Fruit fly (Drosophila melanogaster) whole organism, embryonic: ENCODE results near the gene CG6168.
A peak's percentile ranks its signal among the peaks of the same experiment; 100 is the strongest.

Experiments used
- ATbp ChIP-seq: fragments of 200-800 bp; sonication (Bioruptor generic); optimal IDR thresholded peaks from 2 replicates; lab custom pipeline; 2017; ENCODE audit warnings: missing biosample characterization, mild to moderate bottlenecking, missing genetic modification characterization, missing genetic modification reagents
- Asciz ChIP-seq: fragments of 200-800 bp; sonication (Bioruptor generic); optimal IDR thresholded peaks from 2 replicates; lab custom pipeline; 2017; ENCODE audit warnings: missing biosample characterization, mild to moderate bottlenecking, missing genetic modification characterization, missing genetic modification reagents
- Bdp1 ChIP-seq: fragments of 200-800 bp; sonication (Bioruptor generic); optimal IDR thresholded peaks from 3 replicates; lab custom pipeline; 2016; ENCODE audit warnings: missing biosample characterization, missing genetic modification characterization
- CG10543 ChIP-seq: fragments of 200-800 bp; sonication (Bioruptor generic); optimal IDR thresholded peaks from 3 replicates; lab custom pipeline; 2017; ENCODE audit warnings: missing biosample characterization, mild to moderate bottlenecking, missing genetic modification characterization, moderate library complexity
- CG10979 ChIP-seq: fragments of 200-800 bp; sonication (Bioruptor generic); optimal IDR thresholded peaks from 2 replicates; lab custom pipeline; 2018; ENCODE audit warnings: missing biosample characterization, mild to moderate bottlenecking, missing genetic modification characterization, moderate library complexity
- CG14014 ChIP-seq: fragments of 200-800 bp; sonication (Bioruptor generic); IDR thresholded peaks from 2 replicates; pipeline ENCODE4 v1.3.6; 2022; ENCODE audit warnings: missing biosample characterization, missing genetic modification characterization
- CG14050 ChIP-seq: fragments of 200-800 bp; sonication (Bioruptor generic); IDR thresholded peaks from 3 replicates; pipeline ENCODE4 v1.3.6; 2022; ENCODE audit warnings: missing biosample characterization, missing genetic modification characterization
- CG15696 ChIP-seq: fragments of 200-800 bp; sonication (Bioruptor generic); optimal IDR thresholded peaks from 2 replicates; lab custom pipeline; 2019; ENCODE audit warnings: missing biosample characterization, mild to moderate bottlenecking, missing genetic modification characterization, moderate library complexity
- CG16815 ChIP-seq: fragments of 200-800 bp; sonication (Bioruptor generic); optimal IDR thresholded peaks from 3 replicates; lab custom pipeline; 2017; ENCODE audit warnings: missing biosample characterization, mild to moderate bottlenecking, missing genetic modification characterization
- CG17385 ChIP-seq: fragments of 200-800 bp; sonication (Bioruptor generic); optimal IDR thresholded peaks from 3 replicates; lab custom pipeline; 2018; ENCODE audit warnings: missing biosample characterization, mild to moderate bottlenecking, missing genetic modification characterization
- CG30403 ChIP-seq: fragments of 200-800 bp; sonication (Bioruptor generic); optimal IDR thresholded peaks from 3 replicates; lab custom pipeline; 2016; ENCODE audit warnings: missing biosample characterization, missing genetic modification characterization
- CG31224 ChIP-seq: fragments of 200-800 bp; sonication (Bioruptor generic); IDR thresholded peaks from 2 replicates; pipeline ENCODE4 v1.3.6; 2022; ENCODE audit warnings: missing biosample characterization, missing genetic modification characterization
- CG31365 ChIP-seq: fragments of 200-800 bp; sonication (Bioruptor generic); optimal IDR thresholded peaks from 2 replicates; lab custom pipeline; 2018; ENCODE audit warnings: missing biosample characterization, mild to moderate bottlenecking, missing genetic modification characterization
- CG3281 ChIP-seq: fragments of 200-800 bp; sonication (Bioruptor generic); optimal IDR thresholded peaks from 3 replicates; lab custom pipeline; 2017; ENCODE audit warnings: missing biosample characterization, mild to moderate bottlenecking, missing genetic modification characterization
- CG3847 ChIP-seq: fragments of 200-800 bp; sonication (Bioruptor generic); IDR thresholded peaks from 2 replicates; pipeline ENCODE4 v1.3.6; 2022; ENCODE audit warnings: missing biosample characterization, missing genetic modification characterization
- CG4282 ChIP-seq: fragments of 200-800 bp; sonication (Bioruptor generic); optimal IDR thresholded peaks from 2 replicates; lab custom pipeline; 2016; ENCODE audit warnings: missing biosample characterization, missing genetic modification characterization
- CG5953 ChIP-seq: fragments of 200-800 bp; sonication (Bioruptor generic); IDR thresholded peaks from 2 replicates; pipeline ENCODE4 v1.3.6; 2022; ENCODE audit warnings: missing biosample characterization, missing genetic modification characterization
- CG7556 ChIP-seq: fragments of 200-800 bp; sonication (Bioruptor generic); optimal IDR thresholded peaks from 2 replicates; lab custom pipeline; 2017; ENCODE audit warnings: missing biosample characterization, mild to moderate bottlenecking, missing genetic modification characterization
- CG9437 ChIP-seq: fragments of 200-800 bp; sonication (Bioruptor generic); optimal IDR thresholded peaks from 2 replicates; lab custom pipeline; 2018; ENCODE audit warnings: missing biosample characterization, mild to moderate bottlenecking, missing genetic modification characterization
- CG9727 ChIP-seq: fragments of 200-800 bp; sonication (Bioruptor generic); optimal IDR thresholded peaks from 3 replicates; lab custom pipeline; 2017; ENCODE audit warnings: missing biosample characterization, mild to moderate bottlenecking, missing genetic modification characterization
- Chrac-16 ChIP-seq: fragments of 200-800 bp; sonication (Bioruptor generic); optimal IDR thresholded peaks from 3 replicates; lab custom pipeline; 2016; ENCODE audit warnings: missing biosample characterization, missing genetic modification characterization
- D19A ChIP-seq: fragments of 200-800 bp; optimal IDR thresholded peaks from 3 replicates; lab custom pipeline; 2019; ENCODE audit warnings: missing biosample characterization, mild to moderate bottlenecking, missing genetic modification characterization, moderate library complexity
- Dfd ChIP-seq, 2 experiments: fragments of >200 bp; optimal IDR thresholded peaks; 2 replicates each; lab custom pipeline; 2017; ENCODE audit warnings: missing biosample characterization in 2 of 2, missing genetic modification characterization in 2 of 2
- Drgx ChIP-seq: fragments of 200-800 bp; sonication (Bioruptor generic); IDR thresholded peaks from 2 replicates; pipeline ENCODE4 v1.3.6; 2022; ENCODE audit warnings: missing biosample characterization, missing genetic modification characterization
- Fer1 ChIP-seq: fragments of 200-800 bp; sonication (Bioruptor generic); optimal IDR thresholded peaks from 2 replicates; lab custom pipeline; 2017; ENCODE audit warnings: missing biosample characterization, mild to moderate bottlenecking, missing genetic modification characterization
- Hmr ChIP-seq: fragments of 200-800 bp; sonication (Bioruptor generic); optimal IDR thresholded peaks from 3 replicates; lab custom pipeline; 2017; ENCODE audit warnings: mild to moderate bottlenecking, missing biosample characterization, missing genetic modification reagents, missing genetic modification characterization
- Hr39 ChIP-seq: fragments of >200 bp; optimal IDR thresholded peaks from 2 replicates; lab custom pipeline; 2017
- Mad ChIP-seq: fragments of 200-800 bp; sonication (Bioruptor generic); optimal IDR thresholded peaks from 2 replicates; lab custom pipeline; 2016; ENCODE audit warnings: missing biosample characterization, missing genetic modification characterization
- Med ChIP-seq: fragments of 200-800 bp; sonication (Bioruptor generic); peaks from one replicate; lab custom pipeline; 2016; ENCODE audit warnings: missing biosample characterization, missing genetic modification characterization, mild to moderate bottlenecking, inconsistent platforms, moderate library complexity
- NC2α ChIP-seq: fragments of 200-800 bp; sonication (Bioruptor generic); optimal IDR thresholded peaks from 2 replicates; lab custom pipeline; 2016; ENCODE audit warnings: missing biosample characterization, missing genetic modification characterization
- Nf-YB ChIP-seq: fragments of 200-800 bp; sonication (Bioruptor generic); optimal IDR thresholded peaks from 3 replicates; lab custom pipeline; 2019; ENCODE audit warnings: missing biosample characterization, mild to moderate bottlenecking, missing genetic modification characterization, moderate library complexity
- Sry-β ChIP-seq: fragments of 200-800 bp; sonication (Bioruptor generic); optimal IDR thresholded peaks from 2 replicates; lab custom pipeline; 2018; ENCODE audit warnings: missing biosample characterization, mild to moderate bottlenecking, missing genetic modification characterization, moderate library complexity
- crc ChIP-seq: fragments of 200-800 bp; sonication (Bioruptor generic); optimal IDR thresholded peaks from 2 replicates; lab custom pipeline; 2016; ENCODE audit warnings: missing biosample characterization, missing genetic modification characterization
- dan ChIP-seq: fragments of 200-800 bp; sonication (Bioruptor generic); IDR thresholded peaks from 2 replicates; pipeline ENCODE4 v1.3.6; 2022; ENCODE audit warnings: missing biosample characterization, missing genetic modification characterization
- fd64A ChIP-seq: fragments of 200-800 bp; sonication (Bioruptor generic); optimal IDR thresholded peaks from 3 replicates; lab custom pipeline; 2018; ENCODE audit warnings: missing biosample characterization, mild to moderate bottlenecking, missing genetic modification characterization
- grau ChIP-seq: fragments of 200-800 bp; optimal IDR thresholded peaks from 3 replicates; lab custom pipeline; 2019; ENCODE audit warnings: missing biosample characterization, mild to moderate bottlenecking, missing genetic modification characterization, moderate library complexity
- gro ChIP-seq: fragments of 200-800 bp; sonication (Bioruptor generic); optimal IDR thresholded peaks from 2 replicates; lab custom pipeline; 2016; ENCODE audit warnings: missing biosample characterization, missing genetic modification characterization
- klu ChIP-seq: fragments of 200-800 bp; sonication (Bioruptor generic); IDR thresholded peaks from 2 replicates; pipeline ENCODE4 v1.3.6; 2022; ENCODE audit warnings: missing biosample characterization, missing genetic modification characterization
- lilli ChIP-seq: fragments of 200-800 bp; sonication (Bioruptor generic); optimal IDR thresholded peaks from 3 replicates; lab custom pipeline; 2016; ENCODE audit warnings: missing biosample characterization, missing genetic modification characterization
- luna ChIP-seq: fragments of 200-800 bp; sonication (Bioruptor generic); optimal IDR thresholded peaks from 2 replicates; lab custom pipeline; 2016; ENCODE audit warnings: missing biosample characterization, missing genetic modification characterization
- nerfin-2 ChIP-seq: fragments of 200-800 bp; sonication (Bioruptor generic); IDR thresholded peaks from 2 replicates; pipeline ENCODE4 v1.3.6; 2022; ENCODE audit warnings: missing biosample characterization, missing genetic modification characterization; ENCODE audit not compliant: partially characterized antibody
- odd ChIP-seq: fragments of 200-800 bp; sonication (Bioruptor generic); optimal IDR thresholded peaks from 2 replicates; lab custom pipeline; 2017; ENCODE audit warnings: missing biosample characterization, mild to moderate bottlenecking, missing genetic modification characterization
- peb ChIP-seq: fragments of 200-800 bp; sonication (Bioruptor generic); IDR thresholded peaks from 2 replicates; pipeline ENCODE4 v1.3.6; 2022; ENCODE audit warnings: missing biosample characterization, missing genetic modification characterization
- run ChIP-seq: fragments of 200-800 bp; sonication (Bioruptor generic); optimal IDR thresholded peaks from 3 replicates; lab custom pipeline; 2018; ENCODE audit warnings: missing biosample characterization, mild to moderate bottlenecking, missing genetic modification characterization
- shn ChIP-seq: fragments of 200-800 bp; sonication (Bioruptor generic); optimal IDR thresholded peaks from 3 replicates; lab custom pipeline; 2016; ENCODE audit warnings: missing biosample characterization, missing genetic modification characterization
- slbo ChIP-seq: fragments of 200-800 bp; sonication (Bioruptor generic); IDR thresholded peaks from 2 replicates; pipeline ENCODE4 v1.3.6; 2022; ENCODE audit warnings: missing biosample characterization, missing genetic modification characterization
- unpg ChIP-seq: fragments of 200-800 bp; sonication (Bioruptor generic); optimal IDR thresholded peaks from 3 replicates; lab custom pipeline; 2018; ENCODE audit warnings: missing biosample characterization, mild to moderate bottlenecking, missing genetic modification characterization, moderate library complexity
- wek ChIP-seq: fragments of 200-800 bp; sonication (Bioruptor generic); optimal IDR thresholded peaks from 3 replicates; lab custom pipeline; 2018; ENCODE audit warnings: missing biosample characterization, mild to moderate bottlenecking, missing genetic modification characterization, moderate library complexity
- zfh1 ChIP-seq: fragments of 200-800 bp; sonication (Bioruptor generic); IDR thresholded peaks from 3 replicates; pipeline ENCODE4 v1.3.6; 2022; ENCODE audit warnings: missing biosample characterization, missing genetic modification characterization

CG6168 gene

DNA sequence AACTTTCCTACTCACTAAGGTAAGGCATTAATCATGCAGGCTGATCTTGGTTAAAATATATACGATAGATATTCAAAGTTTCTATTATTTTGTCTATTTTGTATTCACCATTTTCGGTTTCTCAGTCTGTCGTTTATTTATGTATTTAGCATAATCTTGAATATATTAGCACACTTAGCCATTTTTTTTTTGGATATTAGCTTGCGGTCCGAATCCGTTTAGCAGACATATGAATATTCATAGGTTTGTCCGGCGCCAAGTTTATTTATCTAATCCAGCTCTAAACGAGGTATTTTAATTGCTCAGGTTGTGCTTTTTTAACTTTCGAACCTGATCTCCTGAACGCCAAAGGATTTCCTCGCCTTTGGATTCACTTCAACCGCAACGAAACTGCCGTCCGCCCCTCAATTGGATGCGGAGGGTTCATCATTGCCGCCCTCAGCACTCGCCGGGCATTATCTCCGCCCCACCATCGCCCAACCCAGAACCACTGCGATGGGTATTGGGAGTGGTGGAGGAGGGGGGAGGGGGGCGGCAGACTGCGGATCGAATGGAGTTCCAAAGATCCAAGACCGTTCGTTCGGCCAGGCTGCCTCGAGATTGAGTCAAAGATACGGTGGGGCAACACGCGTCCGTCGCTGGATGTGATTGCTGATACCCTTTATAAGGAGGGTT lies 1.8 kb upstream of the CG6168 start (continued):
- TF ChIP-seq ATbp (GFP tag; lab: Kevin White, UChicago) (no peak), Bdp1 (GFP tag; lab: Kevin White, UChicago) (no peak), shn (GFP tag; lab: Kevin White, UChicago) (no peak), CG10979 (tag; lab: Kevin White, UChicago) (no peak), nerfin-2 (GFP tag; lab: Robert Waterston, UW) (no peak), D19A (tag; lab: Kevin White, UChicago) (no peak), odd (no peak), CG5953 (GFP tag; lab: Robert Waterston, UW) (no peak), CG9437 (GFP tag; lab: Kevin White, UChicago) (no peak), crc (GFP tag; lab: Kevin White, UChicago) (no peak), Mad (GFP tag; lab: Kevin White, UChicago) (no peak), luna (GFP tag; lab: Kevin White, UChicago) (no peak), CG16815 (no peak), Fer1 (GFP tag; lab: Kevin White, UChicago) (no peak), CG3847 (no peak), Hmr (no peak), Drgx (GFP tag; lab: Robert Waterston, UW) (peak; percentile 32; the same call in 1 of the 2 replicates), Chrac-16 (GFP tag; lab: Kevin White, UChicago) (no peak), unpg (GFP tag; lab: Kevin White, UChicago) (no peak), gro (GFP tag; lab: Kevin White, UChicago) (no peak), CG31365 (no peak), Hr39 (lab: Kevin White, UChicago) (no peak), klu (GFP tag; lab: Robert Waterston, UW) (no peak), peb (0 out of 2 replicates have a peak, but pooled peaks have one; percentile 7), CG14050 (GFP tag; lab: Robert Waterston, UW) (no peak), Sry-β (GFP tag; lab: Kevin White, UChicago) (no peak), fd64A (GFP tag; lab: Kevin White, UChicago) (no peak), dan (GFP tag; lab: Robert Waterston, UW) (no peak), Dfd (GFP tag; optimal IDR thresholded peaks at IDR 0.05; lab: Kevin White, UChicago) (no peak), zfh1 (GFP tag; lab: Robert Waterston, UW) (no peak), CG7556 (no peak)
- TF ChIP-seq, all 482 proteins: peak for 36

dm6 chr3L:11322148-11323093 lies 902 bp upstream of the CG6168 start:
- no peak for TF ChIP-seq CG15696 (tag; lab: Kevin White, UChicago)
- TF ChIP-seq CG4282, result no peak
- TF ChIP-seq NC2α (GFP tag; lab: Kevin White, UChicago), result no peak
- TF ChIP-seq CG31224 (GFP tag; lab: Robert Waterston, UW), result no peak
- TF ChIP-seq CG9727, result peak; percentile 3
- TF ChIP-seq grau (tag; lab: Kevin White, UChicago), result peak; percentile 86
- TF ChIP-seq CG10543 (GFP tag; lab: Kevin White, UChicago), result peak; percentile 3
- TF ChIP-seq Med (GFP tag; lab: Kevin White, UChicago), result peak; percentile 15
- TF ChIP-seq Nf-YB (GFP tag; lab: Kevin White, UChicago), result no peak
- no peak for TF ChIP-seq Asciz (GFP tag; lab: Kevin White, UChicago)
- peak; percentile 15 for TF ChIP-seq CG30403 (GFP tag; lab: Kevin White, UChicago)
- TF ChIP-seq CG17385 (GFP tag; lab: Kevin White, UChicago), result no peak
- TF ChIP-seq slbo (GFP tag; lab: Robert Waterston, UW), result peak; percentile 42
- TF ChIP-seq Hmr, result peak; percentile 20
- no peak for TF ChIP-seq wek (GFP tag; lab: Kevin White, UChicago)
- TF ChIP-seq CG3281 (GFP tag; lab: Kevin White, UChicago), result peak; percentile 44
- no peak for TF ChIP-seq CG14014 (GFP tag; lab: Robert Waterston, UW)
- peak; percentile 36 for TF ChIP-seq lilli
- no peak for TF ChIP-seq run
